Worm (Caenorhabditis elegans) whole organism, young adult: Measurements from ENCODE around the gene oma-2.

Experiments
- B0019.2 ChIP-seq: fragments of 200-800 bp; sonication (Bioruptor generic); conservative IDR thresholded peaks from 2 replicates; pipeline ENCODE4 v1.3.6; 2022; ENCODE audit warnings: missing genetic modification reagents, missing genetic modification characterization, missing compliant biosample characterization
- B0035.1 ChIP-seq: sonication (generic microtip); optimal IDR thresholded peaks from 2 replicates; lab custom pipeline; 2016; ENCODE audit warnings: missing genetic modification characterization, mild to moderate bottlenecking, missing compliant biosample characterization, missing genotype, missing genetic modification reagents
- B0261.1 ChIP-seq: sonication (generic microtip); optimal IDR thresholded peaks from 2 replicates; lab custom pipeline; 2016; ENCODE audit warnings: mild to moderate bottlenecking, missing genetic modification characterization, moderate library complexity, missing compliant biosample characterization
- B0336.3 ChIP-seq: fragments of 200-800 bp; sonication (Bioruptor generic); IDR thresholded peaks from 2 replicates; pipeline ENCODE4 v1.3.6; 2022; ENCODE audit warnings: missing genetic modification characterization, missing compliant biosample characterization
- C06A6.2 ChIP-seq: fragments of 200-800 bp; sonication (Bioruptor generic); conservative IDR thresholded peaks from 2 replicates; pipeline ENCODE4 v1.3.6; 2022; ENCODE audit warnings: missing genetic modification characterization, missing compliant biosample characterization
- F49E8.2 ChIP-seq: sonication (generic microtip); optimal IDR thresholded peaks from 3 replicates; lab custom pipeline; 2017; ENCODE audit warnings: missing genetic modification characterization, mild to moderate bottlenecking, missing compliant biosample characterization, antibody characterized with exemption, moderate library complexity; ENCODE audit not compliant: insufficient read depth
- T07F8.4 ChIP-seq: sonication (generic microtip); optimal IDR thresholded peaks from 2 replicates; lab custom pipeline; 2016; ENCODE audit warnings: mild to moderate bottlenecking, missing genetic modification characterization, moderate library complexity, missing compliant biosample characterization
- T26A5.8 ChIP-seq: sonication (generic microtip); optimal IDR thresholded peaks from 2 replicates; lab custom pipeline; 2016; ENCODE audit warnings: missing genetic modification characterization, missing compliant biosample characterization
- Y53G8AR.9 ChIP-seq: fragments of 200-800 bp; sonication (Bioruptor generic); conservative IDR thresholded peaks from 2 replicates; pipeline ENCODE4 v1.3.6; 2022; ENCODE audit warnings: missing genetic modification reagents, missing genetic modification characterization, missing compliant biosample characterization
- akir-1 ChIP-seq: fragments of 200-800 bp; sonication (Bioruptor generic); optimal IDR thresholded peaks from 2 replicates; lab custom pipeline; 2018; ENCODE audit warnings: mild to moderate bottlenecking, missing genetic modification characterization, moderate library complexity, missing compliant biosample characterization
- aptf-3 ChIP-seq: fragments of 200-800 bp; sonication (Bioruptor generic); IDR thresholded peaks from 2 replicates; pipeline ENCODE4 v1.3.6; 2022; ENCODE audit warnings: missing genetic modification characterization, missing compliant biosample characterization
- atf-7 ChIP-seq: sonication (generic microtip); optimal IDR thresholded peaks from 2 replicates; lab custom pipeline; 2017; ENCODE audit warnings: mild to moderate bottlenecking, missing genetic modification characterization, missing compliant biosample characterization
- attf-5 ChIP-seq: fragments of 200-800 bp; sonication (Bioruptor generic); optimal IDR thresholded peaks from 2 replicates; lab custom pipeline; 2018; ENCODE audit warnings: mild to moderate bottlenecking, missing genetic modification characterization, missing compliant biosample characterization
- ccch-3 ChIP-seq: fragments of 200-800 bp; sonication (Bioruptor generic); optimal IDR thresholded peaks from 2 replicates; lab custom pipeline; 2018; ENCODE audit warnings: mild to moderate bottlenecking, missing genetic modification characterization, missing compliant biosample characterization
- cebp-1 ChIP-seq, 2 experiments: fragments of 200-800 bp in 1 of 2; sonication (Bioruptor generic) in 1 of 2; sonication (generic microtip) in 1 of 2; IDR thresholded peaks in 1 of 2; optimal IDR thresholded peaks in 1 of 2; 2 replicates each; pipeline versions ENCODE4 v1.3.6 to Lab custom; 2017 to 2022; ENCODE audit warnings: missing compliant biosample characterization in 2 of 2, missing genetic modification characterization in 2 of 2, mild to moderate bottlenecking in 1 of 2, missing genetic modification reagents in 1 of 2, moderate library complexity in 1 of 2
- ceh-79 ChIP-seq: sonication (generic microtip); optimal IDR thresholded peaks from 2 replicates; lab custom pipeline; 2017; ENCODE audit warnings: mild to moderate bottlenecking, missing genetic modification characterization, missing compliant biosample characterization
- chd-7 ChIP-seq: sonication (generic microtip); optimal IDR thresholded peaks from 2 replicates; lab custom pipeline; 2016; ENCODE audit warnings: mild to moderate bottlenecking, missing genetic modification characterization, moderate library complexity, missing compliant biosample characterization
- die-1 ChIP-seq: sonication (generic microtip); optimal IDR thresholded peaks from 2 replicates; lab custom pipeline; 2016; ENCODE audit warnings: missing genotype, mild to moderate bottlenecking, missing genetic modification characterization, missing compliant biosample characterization
- dox-1 ChIP-seq: fragments of 200-800 bp; sonication (Bioruptor generic); IDR thresholded peaks from 2 replicates; pipeline ENCODE4 v1.3.6; 2022; ENCODE audit warnings: missing genetic modification reagents, missing genetic modification characterization, missing compliant biosample characterization
- dpl-1 ChIP-seq: fragments of 150-350 bp; optimal IDR thresholded peaks from 2 replicates; lab custom pipeline; 2014; ENCODE audit warnings: missing biosample characterization, missing genetic modification reagents, missing genetic modification characterization
- egrh-3 ChIP-seq: fragments of 200-800 bp; sonication (Bioruptor generic); IDR thresholded peaks from 2 replicates; pipeline ENCODE4 v1.3.6; 2022; ENCODE audit warnings: missing genetic modification reagents, missing genetic modification characterization, missing compliant biosample characterization
- ekl-4 ChIP-seq: fragments of 200-800 bp; sonication (Bioruptor generic); IDR thresholded peaks from 2 replicates; pipeline ENCODE4 v1.3.6; 2022; ENCODE audit warnings: missing genetic modification reagents, missing genetic modification characterization, missing compliant biosample characterization
- fkh-3 ChIP-seq: sonication (generic microtip); optimal IDR thresholded peaks from 2 replicates; lab custom pipeline; 2016; ENCODE audit warnings: mild to moderate bottlenecking, missing genetic modification characterization, missing compliant biosample characterization
- hlh-26 ChIP-seq: fragments of 200-800 bp; sonication (Bioruptor generic); conservative IDR thresholded peaks from 2 replicates; pipeline ENCODE4 v1.3.6; 2022; ENCODE audit warnings: missing genetic modification reagents, missing genetic modification characterization, missing compliant biosample characterization
- hrde-1 ChIP-seq: sonication (generic microtip); optimal IDR thresholded peaks from 2 replicates; lab custom pipeline; 2016; ENCODE audit warnings: missing genetic modification characterization, mild to moderate bottlenecking, missing compliant biosample characterization, moderate library complexity, missing genotype, missing genetic modification reagents, borderline replicate concordance
- let-526 ChIP-seq: fragments of 200-800 bp; sonication (Bioruptor generic); IDR thresholded peaks from 2 replicates; pipeline ENCODE4 v1.3.6; 2022; ENCODE audit warnings: missing genetic modification reagents, missing genetic modification characterization, missing compliant biosample characterization
- lin-40 ChIP-seq: sonication (generic microtip); optimal IDR thresholded peaks from 2 replicates; lab custom pipeline; 2016; ENCODE audit warnings: missing genetic modification characterization, mild to moderate bottlenecking, missing compliant biosample characterization, missing genotype, missing genetic modification reagents
- lir-1 ChIP-seq: fragments of 200-800 bp; sonication (Bioruptor generic); conservative IDR thresholded peaks from 2 replicates; pipeline ENCODE4 v1.3.6; 2022; ENCODE audit warnings: missing genetic modification reagents, missing genetic modification characterization, missing compliant biosample characterization
- lsl-1 ChIP-seq: fragments of 200-800 bp; sonication (Bioruptor generic); optimal IDR thresholded peaks from 2 replicates; lab custom pipeline; 2018; ENCODE audit warnings: mild to moderate bottlenecking, missing genetic modification characterization, moderate library complexity, missing compliant biosample characterization
- lsy-27 ChIP-seq: sonication (generic microtip); optimal IDR thresholded peaks from 2 replicates; lab custom pipeline; 2017; ENCODE audit warnings: missing genetic modification characterization, mild to moderate bottlenecking, missing compliant biosample characterization, antibody characterized with exemption, missing genotype, borderline replicate concordance; ENCODE audit not compliant: insufficient read depth
- madf-3 ChIP-seq: fragments of 200-800 bp; sonication (Bioruptor generic); IDR thresholded peaks from 2 replicates; pipeline ENCODE4 v1.3.6; 2022; ENCODE audit warnings: missing genetic modification reagents, missing genetic modification characterization, missing compliant biosample characterization
- mcd-1 ChIP-seq: fragments of 200-800 bp; sonication (Bioruptor generic); IDR thresholded peaks from 2 replicates; pipeline ENCODE4 v1.3.6; 2022; ENCODE audit warnings: missing genetic modification reagents, missing genetic modification characterization, missing compliant biosample characterization
- mel-28 ChIP-seq: sonication (generic microtip); optimal IDR thresholded peaks from 2 replicates; lab custom pipeline; 2016; ENCODE audit warnings: borderline replicate concordance, mild to moderate bottlenecking, missing genetic modification characterization, missing compliant biosample characterization
- mes-4 ChIP-seq: sonication (generic microtip); optimal IDR thresholded peaks from 2 replicates; lab custom pipeline; 2016; ENCODE audit warnings: missing genotype, missing genetic modification characterization, missing compliant biosample characterization
- nfya-2 ChIP-seq: fragments of 200-800 bp; sonication (Bioruptor generic); IDR thresholded peaks from 2 replicates; pipeline ENCODE4 v1.3.6; 2022; ENCODE audit warnings: missing genetic modification reagents, missing genetic modification characterization, missing compliant biosample characterization
- pha-4 ChIP-seq: fragments of 150-350 bp; sonication (generic microtip); optimal IDR thresholded peaks from 2 replicates; lab custom pipeline; 2014; ENCODE audit warnings: missing biosample characterization, missing genetic modification reagents, missing genetic modification characterization
- repo-1 ChIP-seq: sonication (generic microtip); optimal IDR thresholded peaks from 2 replicates; lab custom pipeline; 2017; ENCODE audit warnings: mild to moderate bottlenecking, missing genetic modification characterization, missing compliant biosample characterization
- sdz-38 ChIP-seq: sonication (generic microtip); optimal IDR thresholded peaks from 2 replicates; lab custom pipeline; 2016; ENCODE audit warnings: missing genotype, missing genetic modification characterization, missing compliant biosample characterization
- snpc-1.1 ChIP-seq: sonication (generic microtip); optimal IDR thresholded peaks from 2 replicates; lab custom pipeline; 2017; ENCODE audit warnings: missing genetic modification characterization, mild to moderate bottlenecking, missing compliant biosample characterization, antibody characterized with exemption, moderate library complexity, missing genotype, missing genetic modification reagents; ENCODE audit not compliant: insufficient read depth
- snpc-3.4 ChIP-seq: sonication (generic microtip); optimal IDR thresholded peaks from 2 replicates; lab custom pipeline; 2017; ENCODE audit warnings: missing genetic modification characterization, mild to moderate bottlenecking, missing compliant biosample characterization, antibody characterized with exemption, moderate library complexity, missing genotype, missing genetic modification reagents
- tlf-1 ChIP-seq: fragments of 200-800 bp; sonication (Bioruptor generic); optimal IDR thresholded peaks from 2 replicates; lab custom pipeline; 2018; ENCODE audit warnings: mild to moderate bottlenecking, missing genetic modification characterization, missing compliant biosample characterization
- unc-62 ChIP-seq: fragments of 150-350 bp; optimal IDR thresholded peaks from 2 replicates; lab custom pipeline; 2014; ENCODE audit warnings: missing biosample characterization, missing genetic modification reagents, missing genetic modification characterization
- zfh-2 ChIP-seq: fragments of 200-800 bp; sonication (Bioruptor generic); conservative IDR thresholded peaks from 2 replicates; pipeline ENCODE4 v1.3.6; 2022; ENCODE audit warnings: missing genetic modification reagents, missing genetic modification characterization, missing compliant biosample characterization
- ztf-28 ChIP-seq: fragments of 200-800 bp; sonication (Bioruptor generic); IDR thresholded peaks from 2 replicates; pipeline ENCODE4 v1.3.6; 2022; ENCODE audit warnings: missing genetic modification reagents, missing genetic modification characterization, missing compliant biosample characterization
- ztf-3 ChIP-seq: fragments of 200-800 bp; sonication (Bioruptor generic); optimal IDR thresholded peaks from 2 replicates; lab custom pipeline; 2018; ENCODE audit warnings: mild to moderate bottlenecking, missing genetic modification characterization, missing compliant biosample characterization
- ztf-6 ChIP-seq: fragments of 200-800 bp; sonication (Bioruptor generic); IDR thresholded peaks from 2 replicates; pipeline ENCODE4 v1.3.6; 2022; ENCODE audit warnings: missing genetic modification reagents, missing genetic modification characterization, missing compliant biosample characterization

Gene oma-2

DNA sequence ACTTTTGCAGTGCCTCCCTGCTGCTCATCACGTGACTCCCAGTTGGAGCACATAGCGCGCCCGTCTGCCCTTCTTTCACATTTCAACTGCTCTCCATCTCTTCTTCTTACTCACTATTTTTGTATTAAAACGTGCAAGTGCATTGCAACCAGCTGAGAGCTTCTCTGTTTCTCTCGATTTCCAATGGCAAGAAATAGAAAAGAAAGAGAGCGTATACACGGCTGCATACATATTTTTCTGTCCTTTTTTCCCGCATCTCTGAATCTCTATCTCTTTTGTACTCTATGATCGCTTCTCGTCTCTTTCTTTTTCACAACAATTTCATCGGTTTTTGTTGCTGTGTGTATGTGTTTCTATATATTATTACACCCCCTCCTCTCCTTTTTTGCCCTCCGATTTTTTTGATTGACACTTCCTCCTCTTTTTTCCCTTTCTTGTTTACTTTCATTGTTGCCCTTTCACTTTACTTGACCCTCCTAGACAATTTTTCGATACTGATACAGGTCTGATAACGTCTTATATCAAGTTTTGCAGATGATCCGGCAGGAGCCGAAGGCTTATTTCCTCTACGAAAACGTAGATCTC lies 28.2 kb upstream of the oma-2 start, which contains the start of gene Y97E10AR.1 (continued):
- TF ChIP-seq unc-62 (GFP tag; lab: Kevin White, UChicago) (peak; percentile 78), attf-5 (GFP tag; lab: Kevin White, UChicago) (peak; percentile 85), dox-1 (no peak; the same call in 1 of the 2 replicates), akir-1 (GFP tag; lab: Kevin White, UChicago) (no peak), lsl-1 (GFP tag; lab: Kevin White, UChicago) (no peak), hlh-26 (GFP tag; lab: Robert Waterston, UW) (no peak), snpc-1.1 (no peak), madf-3 (GFP tag; lab: Robert Waterston, UW) (0 out of 2 replicates have a peak, but pooled peaks have one; percentile 30), ztf-28 (GFP tag; lab: Robert Waterston, UW) (no peak), let-526 (0 out of 2 replicates have a peak, but pooled peaks have one; percentile 12), chd-7 (tag; lab: Kevin White, UChicago) (no peak), dpl-1 (GFP tag; lab: Kevin White, UChicago) (no peak), lin-40 (tag; lab: Kevin White, UChicago) (peak; percentile 84), Y53G8AR.9 (GFP tag; lab: Robert Waterston, UW) (0 out of 2 replicates have a peak, but pooled peaks have one; percentile 68), T26A5.8 (tag; lab: Kevin White, UChicago) (no peak), B0336.3 (GFP tag; lab: Robert Waterston, UW) (no peak; the same call in 1 of the 2 replicates), hrde-1 (no peak), C06A6.2 (GFP tag; lab: Robert Waterston, UW) (no peak; the same call in 1 of the 2 replicates), lir-1 (GFP tag; lab: Robert Waterston, UW) (no peak), aptf-3 (no peak), die-1 (tag; lab: Kevin White, UChicago) (no peak), pha-4 (peak; percentile 58), mes-4 (tag; lab: Kevin White, UChicago) (no peak), fkh-3 (tag; lab: Kevin White, UChicago) (no peak), B0261.1 (tag; lab: Kevin White, UChicago) (no peak), mcd-1 (GFP tag; lab: Robert Waterston, UW) (no peak; the same call in 1 of the 2 replicates), tlf-1 (peak; percentile 35), atf-7 (peak; percentile 85), B0019.2 (no peak), F49E8.2 (tag; lab: Kevin White, UChicago) (no peak), ccch-3 (GFP tag; lab: Kevin White, UChicago) (no peak), egrh-3 (peak; percentile 8; the same call in 1 of the 2 replicates), mel-28 (tag; lab: Kevin White, UChicago) (no peak), ztf-3 (GFP tag; lab: Kevin White, UChicago) (no peak), repo-1 (tag; lab: Kevin White, UChicago) (no peak), cebp-1 (GFP tag; IDR thresholded peaks at IDR 0.05; lab: Robert Waterston, UW) (no peak), cebp-1 (tag; optimal IDR thresholded peaks at IDR 0.05; lab: Kevin White, UChicago) (peak; percentile 88), sdz-38 (no peak), nfya-2 (GFP tag; lab: Robert Waterston, UW) (no peak), B0035.1 (tag; lab: Kevin White, UChicago) (no peak), ceh-79 (tag; lab: Kevin White, UChicago) (no peak), T07F8.4 (no peak), ekl-4 (GFP tag; lab: Robert Waterston, UW) (no peak), zfh-2 (0 out of 2 replicates have a peak, but pooled peaks have one; percentile 5), ztf-6 (no peak), lsy-27 (tag; lab: Kevin White, UChicago) (no peak), snpc-3.4 (tag; lab: Kevin White, UChicago) (peak; percentile 1)
